Worm (Caenorhabditis elegans) whole organism, L1 larva: Measurements from ENCODE around the gene R74.2.

Experiments used
- C16A3.4 ChIP-seq: fragments of 150-350 bp; optimal IDR thresholded peaks from 2 replicates; lab custom pipeline; 2014; ENCODE audit warnings: missing biosample characterization, missing genetic modification characterization
- C34B4.2 ChIP-seq: sonication (generic microtip); optimal IDR thresholded peaks from 2 replicates; lab custom pipeline; 2017; ENCODE audit warnings: mild to moderate bottlenecking, missing genetic modification characterization, missing compliant biosample characterization
- F16B12.6 ChIP-seq: fragments of 150-350 bp; optimal IDR thresholded peaks from 2 replicates; lab custom pipeline; 2014; ENCODE audit warnings: missing biosample characterization, missing genetic modification characterization
- Y116A8C.19 ChIP-seq: sonication (generic microtip); optimal IDR thresholded peaks from 2 replicates; lab custom pipeline; 2016; ENCODE audit warnings: missing compliant biosample characterization, missing genetic modification characterization, borderline replicate concordance
- alr-1 ChIP-seq: fragments of 200-800 bp; sonication (Bioruptor generic); optimal IDR thresholded peaks from 2 replicates; lab custom pipeline; 2018; ENCODE audit warnings: borderline replicate concordance, mild to moderate bottlenecking, missing genetic modification characterization, missing compliant biosample characterization
- aly-2 ChIP-seq: fragments of 150-350 bp; optimal IDR thresholded peaks from 2 replicates; lab custom pipeline; 2014; ENCODE audit warnings: missing biosample characterization, missing genetic modification characterization
- ama-1 ChIP-seq: fragments of 150-350 bp; optimal IDR thresholded peaks from 2 replicates; lab custom pipeline; 2014
- ceh-63 ChIP-seq: fragments of 200-800 bp; sonication (Bioruptor generic); optimal IDR thresholded peaks from 2 replicates; lab custom pipeline; 2018; ENCODE audit warnings: mild to moderate bottlenecking, missing genetic modification characterization, missing compliant biosample characterization
- ceh-82 ChIP-seq, 3 experiments: fragments of 150-350 bp in 1 of 3; sonication (generic microtip) in 2 of 3; optimal IDR thresholded peaks; 2 replicates each; lab custom pipeline; 2014 to 2017; ENCODE audit warnings: missing biosample characterization in 3 of 3, missing genetic modification characterization in 3 of 3
- ceh-90 ChIP-seq: sonication (generic microtip); optimal IDR thresholded peaks from 2 replicates; lab custom pipeline; 2016; ENCODE audit warnings: missing genetic modification characterization, missing compliant biosample characterization
- dpl-1 ChIP-seq, 3 experiments: fragments of 150-350 bp in 2 of 3; sonication (generic microtip) in 1 of 3; optimal IDR thresholded peaks; 2 replicates each; lab custom pipeline; 2014 to 2017; ENCODE audit warnings: missing biosample characterization in 3 of 3, missing genetic modification characterization in 3 of 3, missing genetic modification reagents in 3 of 3
- dsc-1 ChIP-seq: sonication (generic microtip); optimal IDR thresholded peaks from 2 replicates; lab custom pipeline; 2016; ENCODE audit warnings: mild to moderate bottlenecking, missing genetic modification characterization, missing compliant biosample characterization
- efl-1 ChIP-seq, 4 experiments: fragments of 150-350 bp; optimal IDR thresholded peaks in 3 of 4; peaks in 1 of 4; 1 replicate in 1 of 4; 2 replicates in 3 of 4; lab custom pipeline; 2014; ENCODE audit warnings: missing biosample characterization in 2 of 4, missing genetic modification characterization in 2 of 4, missing genetic modification reagents in 2 of 4
- efl-3 ChIP-seq: fragments of 200-800 bp; sonication (Bioruptor generic); optimal IDR thresholded peaks from 2 replicates; lab custom pipeline; 2018; ENCODE audit warnings: mild to moderate bottlenecking, missing genetic modification characterization, missing compliant biosample characterization
- egl-13 ChIP-seq: sonication (generic microtip); optimal IDR thresholded peaks from 2 replicates; lab custom pipeline; 2016; ENCODE audit warnings: missing genotype, missing genetic modification reagents, missing genetic modification characterization, missing compliant biosample characterization
- egl-27 ChIP-seq, 2 experiments: fragments of 150-350 bp in 1 of 2; sonication (generic microtip); optimal IDR thresholded peaks; 3 replicates each; lab custom pipeline; 2017 to 2018; ENCODE audit warnings: missing biosample characterization in 2 of 2, missing genetic modification characterization in 2 of 2, missing genetic modification reagents in 2 of 2
- elt-2 ChIP-seq: sonication (generic microtip); optimal IDR thresholded peaks from 2 replicates; lab custom pipeline; 2016; ENCODE audit warnings: missing genetic modification characterization, mild to moderate bottlenecking, inconsistent platforms, missing compliant biosample characterization, missing genetic modification reagents
- elt-3 ChIP-seq, 6 experiments: fragments of 150-350 bp in 1 of 6; sonication (generic microtip); optimal IDR thresholded peaks; 2 replicates each; lab custom pipeline; 2017 to 2018; ENCODE audit warnings: missing biosample characterization in 6 of 6, missing genetic modification characterization in 6 of 6, inconsistent platforms in 1 of 6
- fkh-8 ChIP-seq: sonication (generic microtip); optimal IDR thresholded peaks from 2 replicates; lab custom pipeline; 2016; ENCODE audit warnings: mild to moderate bottlenecking, missing genetic modification characterization, missing compliant biosample characterization
- fos-1 ChIP-seq: fragments of 150-350 bp; optimal IDR thresholded peaks from 2 replicates; lab custom pipeline; 2014; ENCODE audit warnings: missing biosample characterization, missing genetic modification characterization
- grh-1 ChIP-seq: fragments of 200-800 bp; sonication (Bioruptor generic); IDR thresholded peaks from 2 replicates; pipeline ENCODE4 v1.3.6; 2022; ENCODE audit warnings: missing genetic modification reagents, missing genetic modification characterization, missing compliant biosample characterization
- hlh-17 ChIP-seq: fragments of 200-800 bp; sonication (Bioruptor generic); optimal IDR thresholded peaks from 2 replicates; lab custom pipeline; 2018; ENCODE audit warnings: missing genetic modification characterization, mild to moderate bottlenecking, missing compliant biosample characterization, moderate library complexity, borderline replicate concordance
- isw-1 ChIP-seq: fragments of 200-800 bp; sonication (Bioruptor generic); IDR thresholded peaks from 2 replicates; pipeline ENCODE4 v1.3.6; 2022; ENCODE audit warnings: missing genetic modification characterization, missing compliant biosample characterization
- lin-13 ChIP-seq: fragments of 150-350 bp; optimal IDR thresholded peaks from 2 replicates; lab custom pipeline; 2014; ENCODE audit warnings: missing biosample characterization, missing genetic modification reagents, missing genetic modification characterization
- lin-15B ChIP-seq: fragments of 150-350 bp; sonication (generic microtip); optimal IDR thresholded peaks from 3 replicates; lab custom pipeline; 2014; ENCODE audit warnings: missing biosample characterization, missing genetic modification characterization
- lin-39 ChIP-seq: fragments of 150-350 bp; optimal IDR thresholded peaks from 2 replicates; lab custom pipeline; 2014; ENCODE audit warnings: missing biosample characterization, missing genetic modification reagents, missing genetic modification characterization
- lir-3 ChIP-seq: sonication (generic microtip); optimal IDR thresholded peaks from 2 replicates; lab custom pipeline; 2016; ENCODE audit warnings: mild to moderate bottlenecking, missing genetic modification characterization, moderate library complexity, missing compliant biosample characterization; ENCODE audit not compliant: poor library complexity
- lsy-2 ChIP-seq, 2 experiments: fragments of 150-350 bp; optimal IDR thresholded peaks; 2 replicates each; lab custom pipeline; 2014; ENCODE audit warnings: missing biosample characterization in 2 of 2, missing genetic modification characterization in 2 of 2
- mef-2 ChIP-seq: fragments of 150-350 bp; optimal IDR thresholded peaks from 2 replicates; lab custom pipeline; 2014; ENCODE audit warnings: missing biosample characterization, missing genetic modification characterization
- mep-1 ChIP-seq: fragments of 150-350 bp; optimal IDR thresholded peaks from 2 replicates; lab custom pipeline; 2014; ENCODE audit warnings: missing biosample characterization, missing genetic modification characterization
- nhr-19 ChIP-seq: fragments of 200-800 bp; sonication (Bioruptor generic); conservative IDR thresholded peaks from 2 replicates; pipeline ENCODE4 v1.3.6; 2022; ENCODE audit warnings: missing genetic modification characterization, missing compliant biosample characterization
- nhr-20 ChIP-seq: sonication (generic microtip); optimal IDR thresholded peaks from 2 replicates; lab custom pipeline; 2016; ENCODE audit warnings: mild to moderate bottlenecking, missing genetic modification characterization, missing compliant biosample characterization
- nhr-237 ChIP-seq: fragments of 150-350 bp; optimal IDR thresholded peaks from 2 replicates; lab custom pipeline; 2014; ENCODE audit warnings: missing biosample characterization, missing genetic modification characterization
- nhr-28 ChIP-seq: fragments of 150-350 bp; optimal IDR thresholded peaks from 2 replicates; lab custom pipeline; 2014; ENCODE audit warnings: missing biosample characterization, missing genetic modification characterization
- nhr-47 ChIP-seq: sonication (generic microtip); optimal IDR thresholded peaks from 2 replicates; lab custom pipeline; 2016; ENCODE audit warnings: mild to moderate bottlenecking, missing genetic modification characterization, moderate library complexity, missing compliant biosample characterization
- nhr-71 ChIP-seq: sonication (generic microtip); optimal IDR thresholded peaks from 2 replicates; lab custom pipeline; 2016; ENCODE audit warnings: mild to moderate bottlenecking, missing genetic modification characterization, moderate library complexity, missing compliant biosample characterization
- nhr-76 ChIP-seq: sonication (generic microtip); optimal IDR thresholded peaks from 2 replicates; lab custom pipeline; 2017; ENCODE audit warnings: missing biosample characterization, missing genetic modification characterization
- nhr-77 ChIP-seq: fragments of 150-350 bp; optimal IDR thresholded peaks from 2 replicates; lab custom pipeline; 2014; ENCODE audit warnings: missing biosample characterization, missing genetic modification characterization
- nhr-85 ChIP-seq: sonication (generic microtip); peaks from one replicate; lab custom pipeline; 2016; ENCODE audit warnings: missing genetic modification characterization, inconsistent platforms, missing compliant biosample characterization
- nhr-90 ChIP-seq: sonication (generic microtip); optimal IDR thresholded peaks from 2 replicates; lab custom pipeline; 2016; ENCODE audit warnings: mild to moderate bottlenecking, missing genetic modification characterization, missing compliant biosample characterization; ENCODE audit not compliant: poor library complexity
- pax-3 ChIP-seq: fragments of 200-800 bp; sonication (Bioruptor generic); optimal IDR thresholded peaks from 2 replicates; lab custom pipeline; 2018; ENCODE audit warnings: mild to moderate bottlenecking, missing genetic modification characterization, moderate library complexity, missing compliant biosample characterization
- pqm-1 ChIP-seq: sonication (generic microtip); optimal IDR thresholded peaks from 3 replicates; lab custom pipeline; 2017; ENCODE audit warnings: missing biosample characterization, missing genetic modification characterization
- rnt-1 ChIP-seq: sonication (generic microtip); optimal IDR thresholded peaks from 2 replicates; lab custom pipeline; 2016; ENCODE audit warnings: mild to moderate bottlenecking, missing genetic modification characterization, moderate library complexity, missing compliant biosample characterization
- snpc-4 ChIP-seq: fragments of 150-350 bp; optimal IDR thresholded peaks from 2 replicates; lab custom pipeline; 2014; ENCODE audit warnings: missing biosample characterization, missing genetic modification characterization
- snu-23 ChIP-seq: sonication (generic microtip); optimal IDR thresholded peaks from 2 replicates; lab custom pipeline; 2016; ENCODE audit warnings: missing genetic modification characterization, missing compliant biosample characterization
- sptf-1 ChIP-seq: fragments of 150-350 bp; optimal IDR thresholded peaks from 2 replicates; lab custom pipeline; 2014; ENCODE audit warnings: missing biosample characterization, missing genetic modification characterization
- tbx-2 ChIP-seq: sonication (generic microtip); optimal IDR thresholded peaks from 2 replicates; lab custom pipeline; 2016; ENCODE audit warnings: missing genetic modification characterization, missing compliant biosample characterization
- unc-30 ChIP-seq: sonication (generic microtip); optimal IDR thresholded peaks from 2 replicates; lab custom pipeline; 2017; ENCODE audit warnings: missing biosample characterization, missing genetic modification characterization
- unc-62 ChIP-seq: fragments of 150-350 bp; optimal IDR thresholded peaks from 2 replicates; lab custom pipeline; 2014; ENCODE audit warnings: missing biosample characterization, missing genetic modification reagents, missing genetic modification characterization
- zag-1 ChIP-seq: fragments of 150-350 bp; optimal IDR thresholded peaks from 2 replicates; lab custom pipeline; 2014; ENCODE audit warnings: missing biosample characterization, missing genetic modification characterization
- ztf-11 ChIP-seq, 2 experiments: sonication (generic microtip); optimal IDR thresholded peaks; 2 replicates each; lab custom pipeline; 2016 to 2017; ENCODE audit warnings: missing genetic modification characterization in 2 of 2, missing biosample characterization in 1 of 2, missing compliant biosample characterization in 1 of 2

R74.2 gene

ce11 chrIII:4196301-4196987 lies 8.5 kb downstream of the R74.2 start:
- TF ChIP-seq nhr-76 (no peak), ztf-11 (tag; optimal IDR thresholded peaks at IDR 0.05; lab: Kevin White, UChicago) (peak in 1 of 2 experiments; percentile 58), nhr-90 (tag; lab: Kevin White, UChicago) (peak; percentile 19), fkh-8 (tag; lab: Kevin White, UChicago) (peak; percentile 85), rnt-1 (tag; lab: Kevin White, UChicago) (peak; percentile 92), nhr-85 (peak; percentile 76), ceh-63 (GFP tag; lab: Kevin White, UChicago) (no peak), grh-1 (GFP tag; lab: Robert Waterston, UW) (no peak), C34B4.2 (tag; lab: Kevin White, UChicago) (no peak), snpc-4 (peak; percentile 51), nhr-19 (GFP tag; lab: Robert Waterston, UW) (peak; percentile 56), ama-1 (no peak), elt-2 (tag; lab: Kevin White, UChicago) (no peak), alr-1 (tag; lab: Kevin White, UChicago) (no peak), nhr-237 (tag; lab: Kevin White, UChicago) (no peak), Y116A8C.19 (tag; lab: Kevin White, UChicago) (no peak), tbx-2 (tag; lab: Kevin White, UChicago) (peak; percentile 65), elt-3 (tag; optimal IDR thresholded peaks at IDR 0.05; lab: Kevin White, UChicago) (no peak), nhr-77 (tag; lab: Kevin White, UChicago) (peak; percentile 2), pqm-1 (tag; lab: Kevin White, UChicago) (no peak), aly-2 (tag; lab: Kevin White, UChicago) (no peak), zag-1 (tag; lab: Kevin White, UChicago) (no peak), sptf-1 (tag; lab: Kevin White, UChicago) (no peak), lin-39 (tag; lab: Kevin White, UChicago) (no peak), efl-3 (GFP tag; lab: Kevin White, UChicago) (no peak), nhr-28 (tag; lab: Kevin White, UChicago) (no peak), unc-30 (no peak), dsc-1 (tag; lab: Kevin White, UChicago) (peak; percentile 40), ceh-90 (tag; lab: Kevin White, UChicago) (peak; percentile 82), C16A3.4 (tag; lab: Kevin White, UChicago) (peak; percentile 21), mep-1 (tag; lab: Kevin White, UChicago) (peak; percentile 56), mef-2 (no peak), isw-1 (GFP tag; lab: Robert Waterston, UW) (peak; percentile 69), dpl-1 (GFP tag; optimal IDR thresholded peaks at IDR 0.05; lab: Kevin White, UChicago) (peak; percentile 47 to 71 (median 47)), lsy-2 (tag; optimal IDR thresholded peaks at IDR 0.05; lab: Kevin White, UChicago) (peak; percentile 68 to 78), hlh-17 (no peak), lin-15B (tag; lab: Kevin White, UChicago) (peak; percentile 59), lin-13 (GFP tag; lab: Kevin White, UChicago) (no peak), unc-62 (GFP tag; lab: Kevin White, UChicago) (no peak), egl-27 (tag; optimal IDR thresholded peaks at IDR 0.05; lab: Kevin White, UChicago) (no peak), nhr-20 (tag; lab: Kevin White, UChicago) (peak; percentile 50), fos-1 (peak; percentile 3), efl-1 (optimal IDR thresholded peaks at IDR 0.05; lab: Kevin White, UChicago) (peak; percentile 67 to 74), efl-1 (GFP tag; optimal IDR thresholded peaks at IDR 0.05 in 1 of 2; lab: Kevin White, UChicago) (peak; percentile 56 to 94), ceh-82 (tag; optimal IDR thresholded peaks at IDR 0.05; lab: Kevin White, UChicago) (peak; percentile 18 to 85 (median 30)), snu-23 (peak; percentile 60), nhr-71 (tag; lab: Kevin White, UChicago) (peak; percentile 84), pax-3 (tag; lab: Kevin White, UChicago) (peak; percentile 64), egl-13 (tag; lab: Kevin White, UChicago) (peak; percentile 24), nhr-47 (peak; percentile 66), F16B12.6 (tag; lab: Kevin White, UChicago) (peak; percentile 40), lir-3 (peak; percentile 88)
